Worm (Caenorhabditis elegans) whole organism, L3 larva: Measurements from ENCODE around the gene F29B9.7.

Source experiments
- R02D3.7 ChIP-seq: fragments of 150-350 bp; optimal IDR thresholded peaks from 2 replicates; lab custom pipeline; 2014; ENCODE audit warnings: missing biosample characterization, missing genetic modification characterization
- ama-1 ChIP-seq: fragments of 150-350 bp; optimal IDR thresholded peaks from 2 replicates; lab custom pipeline; 2018
- ceh-16 ChIP-seq: sonication (generic microtip); optimal IDR thresholded peaks from 2 replicates; lab custom pipeline; 2017; ENCODE audit warnings: missing biosample characterization, missing genetic modification characterization
- ceh-28 ChIP-seq: fragments of 150-350 bp; optimal IDR thresholded peaks from 2 replicates; lab custom pipeline; 2014; ENCODE audit warnings: missing biosample characterization, missing genetic modification reagents, missing genetic modification characterization
- ceh-82 ChIP-seq: fragments of 150-350 bp; optimal IDR thresholded peaks from 2 replicates; lab custom pipeline; 2014; ENCODE audit warnings: missing biosample characterization, missing genetic modification characterization
- ceh-9 ChIP-seq: sonication (generic microtip); optimal IDR thresholded peaks from 2 replicates; lab custom pipeline; 2018; ENCODE audit warnings: missing biosample characterization, missing genetic modification characterization
- egl-27 ChIP-seq: sonication (generic microtip); optimal IDR thresholded peaks from 4 replicates; lab custom pipeline; 2017; ENCODE audit warnings: missing biosample characterization, missing genetic modification reagents, missing genetic modification characterization
- egl-5 ChIP-seq: fragments of 150-350 bp; optimal IDR thresholded peaks from 2 replicates; lab custom pipeline; 2017; ENCODE audit warnings: missing biosample characterization, missing genetic modification reagents, missing genetic modification characterization, inconsistent platforms
- elt-2 ChIP-seq: sonication (generic microtip); optimal IDR thresholded peaks from 2 replicates; lab custom pipeline; 2016; ENCODE audit warnings: missing genetic modification reagents, mild to moderate bottlenecking, missing genetic modification characterization, missing compliant biosample characterization
- eor-1 ChIP-seq, 2 experiments: fragments of 150-350 bp; optimal IDR thresholded peaks; 2 replicates each; lab custom pipeline; 2014 to 2018; ENCODE audit warnings: missing biosample characterization in 2 of 2, missing genetic modification characterization in 2 of 2
- fkh-10 ChIP-seq: sonication (generic microtip); optimal IDR thresholded peaks from 2 replicates; lab custom pipeline; 2017; ENCODE audit warnings: missing biosample characterization, missing genetic modification reagents, missing genetic modification characterization
- fkh-2 ChIP-seq: fragments of 150-350 bp; optimal IDR thresholded peaks from 2 replicates; lab custom pipeline; 2014; ENCODE audit warnings: missing biosample characterization, missing genetic modification reagents, missing genetic modification characterization
- fos-1 ChIP-seq: fragments of 150-350 bp; optimal IDR thresholded peaks from 2 replicates; lab custom pipeline; 2014; ENCODE audit warnings: missing biosample characterization, missing genetic modification characterization
- hmg-11 ChIP-seq: sonication (generic microtip); optimal IDR thresholded peaks from 2 replicates; lab custom pipeline; 2016; ENCODE audit warnings: missing genetic modification characterization, missing compliant biosample characterization
- jun-1 ChIP-seq: fragments of 150-350 bp; optimal IDR thresholded peaks from 2 replicates; lab custom pipeline; 2014; ENCODE audit warnings: missing biosample characterization, missing genetic modification reagents, missing genetic modification characterization
- lin-15B ChIP-seq: fragments of 150-350 bp; optimal IDR thresholded peaks from 2 replicates; lab custom pipeline; 2014; ENCODE audit warnings: missing biosample characterization, missing genetic modification characterization
- lin-39 ChIP-seq: fragments of 150-350 bp; optimal IDR thresholded peaks from 2 replicates; lab custom pipeline; 2018; ENCODE audit warnings: missing biosample characterization, missing genetic modification reagents, missing genetic modification characterization
- lsy-12 ChIP-seq: sonication (generic microtip); optimal IDR thresholded peaks from 2 replicates; lab custom pipeline; 2016; ENCODE audit warnings: mild to moderate bottlenecking, missing genetic modification characterization, missing compliant biosample characterization
- mdl-1 ChIP-seq: fragments of 150-350 bp; optimal IDR thresholded peaks from 2 replicates; lab custom pipeline; 2014; ENCODE audit warnings: missing biosample characterization, missing genetic modification characterization
- mml-1 ChIP-seq: fragments of 150-350 bp; sonication (generic microtip); optimal IDR thresholded peaks from 3 replicates; lab custom pipeline; 2014; ENCODE audit warnings: missing biosample characterization, missing genetic modification characterization
- nfya-1 ChIP-seq: sonication (generic microtip); optimal IDR thresholded peaks from 2 replicates; lab custom pipeline; 2017; ENCODE audit warnings: missing genetic modification characterization, mild to moderate bottlenecking, missing compliant biosample characterization, antibody characterized with exemption, moderate library complexity; ENCODE audit not compliant: insufficient read depth
- nhr-11 ChIP-seq: fragments of 150-350 bp; optimal IDR thresholded peaks from 2 replicates; lab custom pipeline; 2014; ENCODE audit warnings: missing biosample characterization, missing genetic modification characterization
- nhr-12 ChIP-seq: fragments of 150-350 bp; optimal IDR thresholded peaks from 2 replicates; lab custom pipeline; 2014; ENCODE audit warnings: missing biosample characterization, missing genetic modification characterization
- nhr-23 ChIP-seq: fragments of 150-350 bp; optimal IDR thresholded peaks from 2 replicates; lab custom pipeline; 2014; ENCODE audit warnings: missing biosample characterization, missing genetic modification reagents, missing genetic modification characterization
- nhr-237 ChIP-seq: fragments of 150-350 bp; optimal IDR thresholded peaks from 2 replicates; lab custom pipeline; 2014; ENCODE audit warnings: missing biosample characterization, missing genetic modification characterization
- nhr-25 ChIP-seq: sonication (generic microtip); optimal IDR thresholded peaks from 2 replicates; lab custom pipeline; 2017; ENCODE audit warnings: missing biosample characterization, missing genetic modification characterization
- nhr-28 ChIP-seq: fragments of 150-350 bp; optimal IDR thresholded peaks from 2 replicates; lab custom pipeline; 2014; ENCODE audit warnings: missing biosample characterization, missing genetic modification characterization
- nhr-43 ChIP-seq: sonication (generic microtip); optimal IDR thresholded peaks from 2 replicates; lab custom pipeline; 2016; ENCODE audit warnings: mild to moderate bottlenecking, missing genetic modification characterization, missing compliant biosample characterization; ENCODE audit not compliant: poor library complexity, severe bottlenecking
- nhr-67 ChIP-seq: fragments of 150-350 bp; optimal IDR thresholded peaks from 2 replicates; lab custom pipeline; 2014; ENCODE audit warnings: missing biosample characterization, missing genetic modification characterization
- pha-4 ChIP-seq: fragments of 150-350 bp; optimal IDR thresholded peaks from 2 replicates; lab custom pipeline; 2014; ENCODE audit warnings: missing biosample characterization, missing genetic modification reagents, missing genetic modification characterization
- pqm-1 ChIP-seq: fragments of 150-350 bp; optimal IDR thresholded peaks from 2 replicates; lab custom pipeline; 2017; ENCODE audit warnings: missing biosample characterization, missing genetic modification characterization, inconsistent platforms
- skn-1 ChIP-seq: fragments of 150-350 bp; optimal IDR thresholded peaks from 2 replicates; lab custom pipeline; 2014; ENCODE audit warnings: missing biosample characterization, missing genetic modification characterization
- snpc-4 ChIP-seq: fragments of 150-350 bp; optimal IDR thresholded peaks from 2 replicates; lab custom pipeline; 2014; ENCODE audit warnings: missing biosample characterization, missing genetic modification characterization
- tbx-2 ChIP-seq: sonication (generic microtip); optimal IDR thresholded peaks from 2 replicates; lab custom pipeline; 2016; ENCODE audit warnings: mild to moderate bottlenecking, missing genetic modification characterization, missing compliant biosample characterization
- unc-39 ChIP-seq: sonication (generic microtip); optimal IDR thresholded peaks from 4 replicates; lab custom pipeline; 2017; ENCODE audit warnings: missing biosample characterization, missing genetic modification characterization
- unc-62 ChIP-seq: fragments of 150-350 bp; sonication (generic microtip); optimal IDR thresholded peaks from 4 replicates; lab custom pipeline; 2014; ENCODE audit warnings: missing biosample characterization, missing genetic modification reagents, missing genetic modification characterization
- zag-1 ChIP-seq: fragments of 150-350 bp; optimal IDR thresholded peaks from 2 replicates; lab custom pipeline; 2014; ENCODE audit warnings: missing biosample characterization, missing genetic modification characterization
- ztf-4 ChIP-seq: fragments of 150-350 bp; optimal IDR thresholded peaks from 2 replicates; lab custom pipeline; 2014; ENCODE audit warnings: missing biosample characterization, missing genetic modification characterization

The F29B9.7 gene

DNA sequence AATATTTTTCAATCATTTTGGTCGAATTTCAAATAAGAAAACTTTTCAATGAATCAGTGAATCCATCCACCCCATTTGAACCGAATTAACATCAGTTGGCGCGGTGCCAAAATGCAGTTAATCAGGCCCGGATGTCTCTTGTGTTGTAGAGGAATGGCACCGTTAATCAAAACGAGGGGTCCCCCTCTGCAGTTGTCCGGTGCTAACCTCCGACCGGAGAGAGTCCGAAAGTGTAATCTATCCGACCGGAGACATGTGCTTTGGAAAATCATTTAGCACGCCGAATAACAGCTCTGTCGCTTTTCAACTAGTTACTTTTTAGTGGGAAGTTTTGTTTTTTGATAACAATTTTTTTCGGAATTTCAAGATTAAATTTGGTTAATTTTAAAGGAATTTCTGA is 4.3 kb upstream of the F29B9.7 start:
- TF ChIP-seq fkh-2 (tag; lab: Kevin White, UChicago) (no peak), ztf-4 (tag; lab: Kevin White, UChicago) (no peak), ama-1 (lab: Kevin White, UChicago) (no peak)

DNA sequence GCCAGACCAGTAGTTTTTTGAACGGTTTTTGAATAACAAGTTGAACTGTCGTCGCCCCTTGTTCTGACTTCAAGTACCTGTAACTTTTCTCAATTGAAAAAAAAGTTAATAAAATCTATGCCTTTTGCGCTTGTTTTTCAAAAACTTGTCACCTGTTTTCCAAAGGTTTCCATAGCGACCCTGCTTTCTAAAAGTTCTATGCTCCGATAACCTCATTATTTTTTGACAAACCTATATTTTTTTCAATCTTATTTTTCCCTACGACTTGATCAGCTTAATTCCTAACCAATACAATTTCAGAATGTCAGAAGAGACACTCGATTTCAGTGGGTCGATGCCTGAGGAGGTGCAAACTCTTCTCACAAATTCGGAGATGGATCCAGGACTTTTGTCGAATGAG is 2.2 kb upstream of the F29B9.7 start, which contains the start of gene F29B9.8:
TSS of gene F29B9.8 (plus strand) at position 301 of the 400 bp plus-strand sequence.
- TF ChIP-seq snpc-4 (no peak), ceh-16 (no peak), nhr-28 (no peak), ceh-82 (no peak), fos-1 (no peak), nhr-43 (tag; lab: Kevin White, UChicago) (no peak), zag-1 (tag; lab: Kevin White, UChicago) (no peak), pqm-1 (tag; lab: Kevin White, UChicago) (no peak), nhr-23 (no peak), egl-5 (tag; lab: Kevin White, UChicago) (no peak), fkh-10 (GFP tag; lab: Kevin White, UChicago) (no peak), nhr-12 (no peak), nhr-237 (tag; lab: Kevin White, UChicago) (no peak), ztf-4 (tag; lab: Kevin White, UChicago) (no peak), R02D3.7 (tag; lab: Kevin White, UChicago) (no peak), unc-39 (tag; lab: Kevin White, UChicago) (no peak), mml-1 (tag; lab: Kevin White, UChicago) (no peak), ceh-9 (tag; lab: Kevin White, UChicago) (no peak), nhr-11 (tag; lab: Kevin White, UChicago) (no peak), mdl-1 (tag; lab: Kevin White, UChicago) (no peak)
- TF ChIP-seq, all 47 proteins: peak for 0

DNA sequence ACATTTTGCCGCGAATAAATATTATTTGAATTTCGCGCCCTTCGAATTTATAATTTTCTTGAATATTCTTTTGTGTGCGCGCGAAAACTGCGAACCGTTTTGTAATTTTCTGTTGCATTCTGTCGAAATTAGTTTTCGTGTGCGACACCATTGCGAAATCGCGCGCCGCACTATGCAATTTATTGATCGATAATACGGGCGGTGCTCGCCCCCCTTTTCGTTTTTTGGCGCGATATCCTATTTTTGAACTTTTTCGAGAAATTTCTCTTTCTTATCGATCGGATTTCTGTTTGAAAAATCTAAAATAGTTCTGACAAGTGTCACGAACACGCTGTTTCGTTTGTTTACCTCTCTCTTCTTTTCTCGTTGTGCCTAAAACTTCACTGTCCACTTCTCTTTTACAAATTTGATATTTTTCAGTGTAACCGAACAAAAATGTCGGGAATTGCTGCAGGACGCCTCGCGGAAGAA is 1.1 kb downstream of the F29B9.7 start, which contains the start of gene ubc-9:
TSS of gene ubc-9 (plus strand) at position 421 of the 471 bp plus-strand sequence.
- peak; percentile 40 for TF ChIP-seq egl-5 (tag; lab: Kevin White, UChicago)
- no peak for TF ChIP-seq nhr-28
- peak; percentile 73 for TF ChIP-seq lin-15B (tag; lab: Kevin White, UChicago)
- no peak for TF ChIP-seq egl-27
- peak; percentile 65 for TF ChIP-seq lin-39
- TF ChIP-seq snpc-4: peak; percentile 59
- TF ChIP-seq elt-2 (tag; lab: Kevin White, UChicago): peak; percentile 54
- no peak for TF ChIP-seq unc-62 (GFP tag; lab: Kevin White, UChicago)
- no peak for TF ChIP-seq fos-1
- TF ChIP-seq ceh-9 (tag; lab: Kevin White, UChicago): no peak
- TF ChIP-seq nhr-12: no peak
- TF ChIP-seq lsy-12 (tag; lab: Kevin White, UChicago): no peak
- peak; percentile 55 for TF ChIP-seq ama-1 (lab: Kevin White, UChicago)
- TF ChIP-seq ceh-28 (tag; lab: Kevin White, UChicago): peak; percentile 92
- no peak for TF ChIP-seq nhr-11 (tag; lab: Kevin White, UChicago)
- peak; percentile 82 for TF ChIP-seq nfya-1
- peak; percentile 37 for TF ChIP-seq jun-1 (tag; lab: Kevin White, UChicago)
- no peak for TF ChIP-seq nhr-67 (tag; lab: Kevin White, UChicago)
- TF ChIP-seq nhr-23: peak; percentile 81
- TF ChIP-seq nhr-25: peak; percentile 75
- TF ChIP-seq hmg-11 (tag; lab: Kevin White, UChicago): peak; percentile 72
- TF ChIP-seq tbx-2: no peak
- TF ChIP-seq pha-4 (tag; lab: Kevin White, UChicago): peak; percentile 71
- peak; percentile 5 for TF ChIP-seq skn-1
- peak; percentile 61 for TF ChIP-seq nhr-43 (tag; lab: Kevin White, UChicago)
- TF ChIP-seq ceh-16: no peak

DNA sequence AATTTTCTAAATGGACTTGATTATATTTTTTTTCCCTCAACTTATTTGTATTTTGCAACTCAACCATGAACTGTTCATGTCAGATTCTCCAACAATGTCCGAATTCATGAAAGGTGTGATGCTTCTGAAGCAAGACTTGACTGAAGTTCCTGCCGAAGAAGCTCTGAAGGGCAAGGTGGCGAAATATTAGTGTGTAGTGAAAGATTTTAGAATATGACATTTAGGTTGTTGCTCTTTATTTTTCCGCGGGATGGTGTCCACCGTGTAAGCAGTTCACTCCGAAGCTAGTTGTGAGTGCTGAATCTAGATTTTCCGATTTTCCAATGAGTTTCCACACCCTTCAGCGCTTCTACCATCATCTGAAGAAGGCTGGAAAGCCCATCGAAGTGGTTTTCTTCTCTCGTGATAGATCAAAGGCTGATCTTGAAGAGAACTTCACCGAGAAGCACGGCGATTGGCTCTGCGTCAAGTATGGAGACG is 2.8 kb downstream of the F29B9.7 start, which contains the start of gene F29B9.5:
TSS of gene F29B9.5 (plus strand) at position 51 of the 480 bp plus-strand sequence.
- TF ChIP-seq ama-1 (lab: Kevin White, UChicago) (peak; percentile 78), eor-1 (tag; optimal IDR thresholded peaks at IDR 0.05; lab: Kevin White, UChicago) (no peak)
- TF ChIP-seq, all 47 proteins: peak for 1
